Worm (Caenorhabditis elegans) whole organism, L1 larva: ENCODE results near the gene trr-1.

ENCODE experiments used
- C04F5.9 ChIP-seq: sonication (generic microtip); optimal IDR thresholded peaks from 2 replicates; lab custom pipeline; 2016; ENCODE audit warnings: missing genetic modification characterization, missing compliant biosample characterization
- C34B4.2 ChIP-seq: sonication (generic microtip); optimal IDR thresholded peaks from 2 replicates; lab custom pipeline; 2017; ENCODE audit warnings: mild to moderate bottlenecking, missing genetic modification characterization, missing compliant biosample characterization
- aly-2 ChIP-seq: fragments of 150-350 bp; optimal IDR thresholded peaks from 2 replicates; lab custom pipeline; 2014; ENCODE audit warnings: missing biosample characterization, missing genetic modification characterization
- ama-1 ChIP-seq: fragments of 150-350 bp; optimal IDR thresholded peaks from 2 replicates; lab custom pipeline; 2014
- blmp-1 ChIP-seq: fragments of 150-350 bp; optimal IDR thresholded peaks from 2 replicates; lab custom pipeline; 2014; ENCODE audit warnings: missing biosample characterization, missing genetic modification characterization
- ceh-63 ChIP-seq: fragments of 200-800 bp; sonication (Bioruptor generic); optimal IDR thresholded peaks from 2 replicates; lab custom pipeline; 2018; ENCODE audit warnings: mild to moderate bottlenecking, missing genetic modification characterization, missing compliant biosample characterization
- ceh-8 ChIP-seq: fragments of 200-800 bp; sonication (Bioruptor generic); optimal IDR thresholded peaks from 2 replicates; lab custom pipeline; 2018; ENCODE audit warnings: mild to moderate bottlenecking, missing genetic modification characterization, moderate library complexity, missing compliant biosample characterization
- ceh-88 ChIP-seq: fragments of 200-800 bp; sonication (Bioruptor generic); IDR thresholded peaks from 2 replicates; pipeline ENCODE4 v1.3.6; 2022; ENCODE audit warnings: missing genetic modification characterization, missing compliant biosample characterization
- ces-1 ChIP-seq: fragments of 150-350 bp; optimal IDR thresholded peaks from 2 replicates; lab custom pipeline; 2014; ENCODE audit warnings: missing biosample characterization, missing genetic modification reagents, missing genetic modification characterization
- efl-1 ChIP-seq, 4 experiments: fragments of 150-350 bp; optimal IDR thresholded peaks in 3 of 4; peaks in 1 of 4; 1 replicate in 1 of 4; 2 replicates in 3 of 4; lab custom pipeline; 2014; ENCODE audit warnings: missing biosample characterization in 2 of 4, missing genetic modification characterization in 2 of 4, missing genetic modification reagents in 2 of 4
- efl-3 ChIP-seq: fragments of 200-800 bp; sonication (Bioruptor generic); optimal IDR thresholded peaks from 2 replicates; lab custom pipeline; 2018; ENCODE audit warnings: mild to moderate bottlenecking, missing genetic modification characterization, missing compliant biosample characterization
- elt-2 ChIP-seq: sonication (generic microtip); optimal IDR thresholded peaks from 2 replicates; lab custom pipeline; 2016; ENCODE audit warnings: missing genetic modification characterization, mild to moderate bottlenecking, inconsistent platforms, missing compliant biosample characterization, missing genetic modification reagents
- ets-5 ChIP-seq: fragments of 200-800 bp; sonication (Bioruptor generic); IDR thresholded peaks from 2 replicates; pipeline ENCODE4 v1.3.6; 2022; ENCODE audit warnings: missing genetic modification characterization, missing compliant biosample characterization
- fkh-10 ChIP-seq: sonication (generic microtip); optimal IDR thresholded peaks from 2 replicates; lab custom pipeline; 2017; ENCODE audit warnings: missing biosample characterization, missing genetic modification reagents, missing genetic modification characterization
- fkh-8 ChIP-seq: sonication (generic microtip); optimal IDR thresholded peaks from 2 replicates; lab custom pipeline; 2016; ENCODE audit warnings: mild to moderate bottlenecking, missing genetic modification characterization, missing compliant biosample characterization
- grh-1 ChIP-seq: fragments of 200-800 bp; sonication (Bioruptor generic); IDR thresholded peaks from 2 replicates; pipeline ENCODE4 v1.3.6; 2022; ENCODE audit warnings: missing genetic modification reagents, missing genetic modification characterization, missing compliant biosample characterization
- hlh-4 ChIP-seq: sonication (generic microtip); optimal IDR thresholded peaks from 2 replicates; lab custom pipeline; 2016; ENCODE audit warnings: mild to moderate bottlenecking, missing genetic modification characterization, missing compliant biosample characterization
- irx-1 ChIP-seq: sonication (generic microtip); optimal IDR thresholded peaks from 2 replicates; lab custom pipeline; 2016; ENCODE audit warnings: missing genetic modification characterization, missing compliant biosample characterization
- isw-1 ChIP-seq: fragments of 200-800 bp; sonication (Bioruptor generic); IDR thresholded peaks from 2 replicates; pipeline ENCODE4 v1.3.6; 2022; ENCODE audit warnings: missing genetic modification characterization, missing compliant biosample characterization
- lin-13 ChIP-seq: fragments of 150-350 bp; optimal IDR thresholded peaks from 2 replicates; lab custom pipeline; 2014; ENCODE audit warnings: missing biosample characterization, missing genetic modification reagents, missing genetic modification characterization
- lin-14 ChIP-seq: fragments of 200-800 bp; sonication (Bioruptor generic); optimal IDR thresholded peaks from 2 replicates; lab custom pipeline; 2018; ENCODE audit warnings: mild to moderate bottlenecking, missing genetic modification characterization, moderate library complexity, missing compliant biosample characterization
- lin-39 ChIP-seq: fragments of 150-350 bp; optimal IDR thresholded peaks from 2 replicates; lab custom pipeline; 2014; ENCODE audit warnings: missing biosample characterization, missing genetic modification reagents, missing genetic modification characterization
- lir-3 ChIP-seq: sonication (generic microtip); optimal IDR thresholded peaks from 2 replicates; lab custom pipeline; 2016; ENCODE audit warnings: mild to moderate bottlenecking, missing genetic modification characterization, moderate library complexity, missing compliant biosample characterization; ENCODE audit not compliant: poor library complexity
- lsy-2 ChIP-seq, 2 experiments: fragments of 150-350 bp; optimal IDR thresholded peaks; 2 replicates each; lab custom pipeline; 2014; ENCODE audit warnings: missing biosample characterization in 2 of 2, missing genetic modification characterization in 2 of 2
- nhr-19 ChIP-seq: fragments of 200-800 bp; sonication (Bioruptor generic); conservative IDR thresholded peaks from 2 replicates; pipeline ENCODE4 v1.3.6; 2022; ENCODE audit warnings: missing genetic modification characterization, missing compliant biosample characterization
- nhr-20 ChIP-seq: sonication (generic microtip); optimal IDR thresholded peaks from 2 replicates; lab custom pipeline; 2016; ENCODE audit warnings: mild to moderate bottlenecking, missing genetic modification characterization, missing compliant biosample characterization
- nhr-237 ChIP-seq: fragments of 150-350 bp; optimal IDR thresholded peaks from 2 replicates; lab custom pipeline; 2014; ENCODE audit warnings: missing biosample characterization, missing genetic modification characterization
- nhr-28 ChIP-seq: fragments of 150-350 bp; optimal IDR thresholded peaks from 2 replicates; lab custom pipeline; 2014; ENCODE audit warnings: missing biosample characterization, missing genetic modification characterization
- nhr-47 ChIP-seq: sonication (generic microtip); optimal IDR thresholded peaks from 2 replicates; lab custom pipeline; 2016; ENCODE audit warnings: mild to moderate bottlenecking, missing genetic modification characterization, moderate library complexity, missing compliant biosample characterization
- nhr-71 ChIP-seq: sonication (generic microtip); optimal IDR thresholded peaks from 2 replicates; lab custom pipeline; 2016; ENCODE audit warnings: mild to moderate bottlenecking, missing genetic modification characterization, moderate library complexity, missing compliant biosample characterization
- nhr-77 ChIP-seq: fragments of 150-350 bp; optimal IDR thresholded peaks from 2 replicates; lab custom pipeline; 2014; ENCODE audit warnings: missing biosample characterization, missing genetic modification characterization
- nhr-85 ChIP-seq: sonication (generic microtip); peaks from one replicate; lab custom pipeline; 2016; ENCODE audit warnings: missing genetic modification characterization, inconsistent platforms, missing compliant biosample characterization
- pqm-1 ChIP-seq: sonication (generic microtip); optimal IDR thresholded peaks from 3 replicates; lab custom pipeline; 2017; ENCODE audit warnings: missing biosample characterization, missing genetic modification characterization
- rnt-1 ChIP-seq: sonication (generic microtip); optimal IDR thresholded peaks from 2 replicates; lab custom pipeline; 2016; ENCODE audit warnings: mild to moderate bottlenecking, missing genetic modification characterization, moderate library complexity, missing compliant biosample characterization
- snpc-4 ChIP-seq: fragments of 150-350 bp; optimal IDR thresholded peaks from 2 replicates; lab custom pipeline; 2014; ENCODE audit warnings: missing biosample characterization, missing genetic modification characterization
- snu-23 ChIP-seq: sonication (generic microtip); optimal IDR thresholded peaks from 2 replicates; lab custom pipeline; 2016; ENCODE audit warnings: missing genetic modification characterization, missing compliant biosample characterization
- sox-4 ChIP-seq: sonication (generic microtip); optimal IDR thresholded peaks from 2 replicates; lab custom pipeline; 2016; ENCODE audit warnings: missing genetic modification characterization, missing compliant biosample characterization
- sup-37 ChIP-seq: fragments of 200-800 bp; sonication (Bioruptor generic); optimal IDR thresholded peaks from 2 replicates; lab custom pipeline; 2018; ENCODE audit warnings: mild to moderate bottlenecking, missing genetic modification characterization, missing compliant biosample characterization
- swsn-7 ChIP-seq: sonication (generic microtip); optimal IDR thresholded peaks from 2 replicates; lab custom pipeline; 2016; ENCODE audit warnings: missing genetic modification characterization, missing compliant biosample characterization
- tbx-2 ChIP-seq: sonication (generic microtip); optimal IDR thresholded peaks from 2 replicates; lab custom pipeline; 2016; ENCODE audit warnings: missing genetic modification characterization, missing compliant biosample characterization
- unc-30 ChIP-seq: sonication (generic microtip); optimal IDR thresholded peaks from 2 replicates; lab custom pipeline; 2017; ENCODE audit warnings: missing biosample characterization, missing genetic modification characterization
- unc-62 ChIP-seq: fragments of 150-350 bp; optimal IDR thresholded peaks from 2 replicates; lab custom pipeline; 2014; ENCODE audit warnings: missing biosample characterization, missing genetic modification reagents, missing genetic modification characterization
- unc-98 ChIP-seq: fragments of 200-800 bp; sonication (Bioruptor generic); IDR thresholded peaks from 2 replicates; pipeline ENCODE4 v1.3.6; 2022; ENCODE audit warnings: missing genetic modification characterization, missing compliant biosample characterization
- vab-15 ChIP-seq: sonication (generic microtip); optimal IDR thresholded peaks from 2 replicates; lab custom pipeline; 2017; ENCODE audit warnings: missing genotype, mild to moderate bottlenecking, missing genetic modification characterization, missing compliant biosample characterization
- xbp-1 ChIP-seq: sonication (generic microtip); optimal IDR thresholded peaks from 2 replicates; lab custom pipeline; 2016; ENCODE audit warnings: missing genetic modification characterization, missing compliant biosample characterization
- zag-1 ChIP-seq: fragments of 150-350 bp; optimal IDR thresholded peaks from 2 replicates; lab custom pipeline; 2014; ENCODE audit warnings: missing biosample characterization, missing genetic modification characterization
- zip-4 ChIP-seq: fragments of 200-800 bp; sonication (Bioruptor generic); optimal IDR thresholded peaks from 2 replicates; lab custom pipeline; 2018; ENCODE audit warnings: mild to moderate bottlenecking, missing genetic modification characterization, moderate library complexity, missing compliant biosample characterization
- ztf-11 ChIP-seq, 2 experiments: sonication (generic microtip); optimal IDR thresholded peaks; 2 replicates each; lab custom pipeline; 2016 to 2017; ENCODE audit warnings: missing genetic modification characterization in 2 of 2, missing biosample characterization in 1 of 2, missing compliant biosample characterization in 1 of 2
- ztf-4 ChIP-seq: fragments of 150-350 bp; optimal IDR thresholded peaks from 2 replicates; lab custom pipeline; 2014; ENCODE audit warnings: missing biosample characterization, missing genetic modification characterization

trr-1 gene

DNA sequence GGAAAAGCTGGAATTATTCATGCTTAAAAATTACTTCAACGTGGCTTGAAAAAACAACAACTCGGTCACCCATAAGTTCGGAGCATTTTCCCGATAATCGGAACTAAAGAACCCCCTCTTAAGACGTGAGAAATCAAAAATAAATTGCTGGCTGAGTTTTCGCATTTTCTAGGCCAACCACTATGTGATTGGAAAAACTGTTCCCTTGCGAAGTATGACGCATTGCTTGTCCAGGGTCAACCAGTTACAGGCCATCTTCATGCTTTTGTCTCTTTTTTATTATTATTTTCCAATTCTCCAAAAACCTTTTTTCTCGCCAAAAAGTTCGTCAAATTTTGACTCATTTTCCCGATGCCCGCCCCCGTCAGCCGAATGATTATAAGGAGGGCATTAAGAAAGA lies 44.4 kb upstream of the trr-1 start, which contains the start of gene F13D12.3:
F13D12.3 (plus strand) TSS at position 301 of the 400 bp plus-strand sequence.
- TF ChIP-seq nhr-47 (tag; lab: Kevin White, UChicago) (no peak), isw-1 (GFP tag; lab: Robert Waterston, UW) (no peak), lir-3 (tag; lab: Kevin White, UChicago) (no peak), ces-1 (GFP tag; lab: Kevin White, UChicago) (no peak), ztf-11 (tag; optimal IDR thresholded peaks at IDR 0.05; lab: Kevin White, UChicago) (no peak)

DNA sequence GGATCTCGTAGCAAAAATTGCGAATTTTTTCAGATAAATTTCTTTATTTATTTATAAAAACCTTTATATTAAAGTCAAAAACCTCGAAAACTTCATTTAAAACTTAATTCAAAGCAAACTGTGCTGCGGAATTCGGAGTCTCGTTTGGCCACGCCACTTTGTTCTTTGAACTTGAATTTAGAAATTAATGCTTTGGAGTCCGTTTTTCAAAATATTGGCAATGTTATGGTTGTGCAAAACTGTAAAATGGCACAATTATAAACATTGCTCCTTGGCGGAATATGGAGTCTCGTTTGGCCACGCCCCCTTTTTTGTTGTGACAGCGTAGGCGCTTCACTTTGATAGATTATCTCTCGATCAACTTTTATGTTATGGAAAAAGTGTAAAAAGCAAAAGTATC lies 43.8 kb upstream of the trr-1 start:
- TF ChIP-seq zip-4 (GFP tag; lab: Kevin White, UChicago), result no peak
- no peak for TF ChIP-seq ceh-8 (GFP tag; lab: Kevin White, UChicago)
- no peak for TF ChIP-seq irx-1 (tag; lab: Kevin White, UChicago)
- no peak for TF ChIP-seq grh-1
- no peak for TF ChIP-seq nhr-237 (tag; lab: Kevin White, UChicago)
- no peak for TF ChIP-seq ama-1 (lab: Kevin White, UChicago)
- TF ChIP-seq lin-13 (GFP tag; lab: Kevin White, UChicago), result no peak
- peak; percentile 2 for TF ChIP-seq blmp-1
- TF ChIP-seq fkh-10, result no peak
- no peak for TF ChIP-seq ceh-88 (GFP tag; lab: Robert Waterston, UW)
- no peak for TF ChIP-seq nhr-77 (tag; lab: Kevin White, UChicago)
- peak; percentile 15 for TF ChIP-seq snu-23 (GFP tag; lab: Kevin White, UChicago)
- TF ChIP-seq C04F5.9 (tag; lab: Kevin White, UChicago), result no peak
- TF ChIP-seq lsy-2 (tag; optimal IDR thresholded peaks at IDR 0.05; lab: Kevin White, UChicago), result peak; percentile 17 to 21
- TF ChIP-seq vab-15 (tag; lab: Kevin White, UChicago), result no peak
- TF ChIP-seq ets-5, result no peak
- peak; percentile 30 for TF ChIP-seq nhr-71 (tag; lab: Kevin White, UChicago)
- no peak for TF ChIP-seq nhr-85 (tag; lab: Kevin White, UChicago)
- no peak for TF ChIP-seq rnt-1 (tag; lab: Kevin White, UChicago)
- no peak for TF ChIP-seq C34B4.2 (tag; lab: Kevin White, UChicago)
- no peak for TF ChIP-seq sox-4 (tag; lab: Kevin White, UChicago)
- TF ChIP-seq lir-3 (tag; lab: Kevin White, UChicago), result no peak

DNA sequence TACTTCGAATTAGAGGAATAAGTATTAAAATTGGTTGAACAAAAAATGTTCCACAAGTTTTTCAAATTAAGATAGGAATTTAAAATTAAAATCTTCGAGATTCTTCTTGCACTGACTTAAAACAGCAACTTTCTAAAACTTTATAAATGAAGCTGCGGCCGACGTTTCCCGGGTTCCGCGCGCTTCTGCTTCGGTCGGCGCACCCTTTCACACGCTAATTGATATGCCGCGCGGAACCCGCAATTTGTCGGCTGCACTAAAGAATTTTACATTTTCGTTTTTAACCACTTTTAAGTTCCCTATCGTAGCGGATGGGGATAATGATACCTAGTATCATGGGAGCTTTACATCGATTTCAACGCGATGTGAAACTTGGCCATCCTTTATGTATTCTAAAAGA lies 39.0 kb upstream of the trr-1 start:
- TF ChIP-seq snpc-4 (tag; lab: Kevin White, UChicago) (peak; percentile 75), aly-2 (no peak), nhr-28 (tag; lab: Kevin White, UChicago) (no peak), sup-37 (GFP tag; lab: Kevin White, UChicago) (no peak), unc-62 (no peak), pqm-1 (tag; lab: Kevin White, UChicago) (no peak), efl-1 (optimal IDR thresholded peaks at IDR 0.05; lab: Kevin White, UChicago) (no peak), efl-1 (GFP tag; optimal IDR thresholded peaks at IDR 0.05 in 1 of 2; lab: Kevin White, UChicago) (peak in 1 of 2 experiments; percentile 43), ztf-4 (tag; lab: Kevin White, UChicago) (no peak), nhr-19 (GFP tag; lab: Robert Waterston, UW) (no peak)

DNA sequence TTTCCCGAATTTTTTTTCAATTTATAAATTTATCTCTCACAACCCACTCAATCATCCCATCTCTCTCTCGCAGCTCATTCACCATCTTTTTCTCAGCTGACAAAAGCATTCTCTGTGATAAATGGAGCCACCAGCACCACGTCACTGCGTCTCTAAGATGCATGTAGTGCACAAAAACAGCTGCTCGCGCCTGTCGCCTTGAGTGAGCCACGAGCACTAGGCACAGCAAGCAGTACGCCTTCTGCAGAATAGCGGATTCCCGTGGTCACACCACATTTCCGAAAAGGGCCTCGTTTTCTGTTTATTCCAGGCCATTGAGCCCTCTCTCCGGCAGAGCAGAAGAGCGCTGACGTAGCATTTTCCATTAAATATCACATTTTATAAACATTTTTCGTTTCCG lies 37.8 kb upstream of the trr-1 start, which contains the start of gene F13D12.10:
F13D12.10 (plus strand) TSS at position 231 of the 400 bp plus-strand sequence.
- TF ChIP-seq lin-14 (GFP tag; lab: Kevin White, UChicago) (peak; percentile 83), nhr-20 (tag; lab: Kevin White, UChicago) (peak; percentile 37), unc-98 (GFP tag; lab: Robert Waterston, UW) (no peak), lir-3 (tag; lab: Kevin White, UChicago) (peak; percentile 26), fkh-8 (tag; lab: Kevin White, UChicago) (peak; percentile 18), xbp-1 (tag; lab: Kevin White, UChicago) (peak; percentile 37), rnt-1 (tag; lab: Kevin White, UChicago) (peak; percentile 85), zag-1 (no peak), hlh-4 (tag; lab: Kevin White, UChicago) (no peak), unc-30 (tag; lab: Kevin White, UChicago) (no peak), ztf-4 (tag; lab: Kevin White, UChicago) (peak; percentile 45), efl-3 (GFP tag; lab: Kevin White, UChicago) (no peak), tbx-2 (tag; lab: Kevin White, UChicago) (peak; percentile 30), ceh-63 (GFP tag; lab: Kevin White, UChicago) (no peak), elt-2 (tag; lab: Kevin White, UChicago) (no peak), nhr-28 (tag; lab: Kevin White, UChicago) (no peak), sup-37 (GFP tag; lab: Kevin White, UChicago) (no peak), lin-39 (tag; lab: Kevin White, UChicago) (peak; percentile 54), C04F5.9 (tag; lab: Kevin White, UChicago) (no peak), swsn-7 (tag; lab: Kevin White, UChicago) (peak; percentile 39)
